Worm (Caenorhabditis elegans): ENCODE results near the gene K07C5.9.

ce11 chrV:10328080-10328479 lies 21.9 kb downstream of the K07C5.9 start:
- no peak for TF ChIP-seq med-1 (GFP tag; optimal IDR thresholded peaks at IDR 0.05; ENCODE audit: insufficient read depth)
- TF ChIP-seq flt-1 (GFP tag; IDR thresholded peaks at IDR 0.05), result no peak
- TF ChIP-seq ztf-29 (GFP tag; IDR thresholded peaks at IDR 0.05), result no peak
- TF ChIP-seq ref-1 (GFP tag; conservative IDR thresholded peaks at IDR 0.05), result no peak
